Fruit fly (Drosophila melanogaster) whole organism, pupa: ENCODE data around the gene CG14309.

Experiments
- CG14655 ChIP-seq: fragments of 200-800 bp; sonication (Bioruptor generic); optimal IDR thresholded peaks from 3 replicates; lab custom pipeline; 2017; ENCODE audit warnings: mild to moderate bottlenecking, missing biosample characterization, missing genetic modification reagents, missing genetic modification characterization
- CG17806 ChIP-seq: fragments of 200-800 bp; sonication (Bioruptor generic); optimal IDR thresholded peaks from 2 replicates; lab custom pipeline; 2018; ENCODE audit warnings: missing biosample characterization, mild to moderate bottlenecking, missing genetic modification characterization, moderate library complexity
- CG32121 ChIP-seq: fragments of 200-800 bp; sonication (Bioruptor generic); IDR thresholded peaks from 2 replicates; pipeline ENCODE4 v1.3.6; 2022; ENCODE audit warnings: missing biosample characterization, missing genetic modification characterization
- CG8301 ChIP-seq: fragments of 200-800 bp; sonication (Bioruptor generic); optimal IDR thresholded peaks from 2 replicates; lab custom pipeline; 2018; ENCODE audit warnings: missing biosample characterization, mild to moderate bottlenecking, missing genetic modification characterization
- CG9948 ChIP-seq: fragments of 200-800 bp; sonication (Bioruptor generic); optimal IDR thresholded peaks from 2 replicates; lab custom pipeline; 2018; ENCODE audit warnings: missing biosample characterization, mild to moderate bottlenecking, missing genetic modification characterization, moderate library complexity
- Pif1B ChIP-seq: fragments of 200-800 bp; sonication (Bioruptor generic); optimal IDR thresholded peaks from 3 replicates; lab custom pipeline; 2016; ENCODE audit warnings: missing biosample characterization, missing genetic modification characterization
- Snoo ChIP-seq: fragments of 200-800 bp; sonication (Bioruptor generic); optimal IDR thresholded peaks from 3 replicates; lab custom pipeline; 2017; ENCODE audit warnings: missing biosample characterization, mild to moderate bottlenecking, missing genetic modification characterization, inconsistent platforms
- gl ChIP-seq: fragments of 200-800 bp; sonication (Bioruptor generic); optimal IDR thresholded peaks from 2 replicates; lab custom pipeline; 2018; ENCODE audit warnings: missing biosample characterization, mild to moderate bottlenecking, missing genetic modification characterization
- rn ChIP-seq: fragments of 200-800 bp; sonication (Bioruptor generic); IDR thresholded peaks from 2 replicates; pipeline ENCODE4 v1.3.6; 2022; ENCODE audit warnings: missing biosample characterization, missing genetic modification characterization

DNA sequence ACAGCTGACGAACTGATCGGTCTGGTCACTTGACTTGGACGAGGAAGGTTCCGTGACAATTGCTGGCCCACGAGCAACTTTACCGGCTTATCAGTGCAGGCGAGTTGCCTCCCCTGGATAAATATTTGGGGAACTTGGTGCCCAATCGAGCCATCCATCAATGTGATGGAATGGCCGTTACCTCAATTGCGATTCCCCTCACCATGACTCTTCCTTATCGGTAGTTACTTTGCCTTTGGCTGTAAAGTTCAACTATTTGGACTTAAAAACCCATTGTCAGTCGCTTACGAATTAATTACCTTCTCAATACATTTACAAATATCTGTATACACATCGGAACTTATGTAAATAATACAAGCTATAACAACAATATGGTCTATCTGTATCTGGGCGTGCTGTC is 4.9 kb upstream of the CG14309 start, which contains the start of gene Vha100-4:
- TF ChIP-seq CG17806 (no peak), CG32121 (GFP tag; lab: Robert Waterston, UW) (no peak), Snoo (no peak), rn (GFP tag; lab: Robert Waterston, UW) (no peak), CG14655 (GFP tag; lab: Kevin White, UChicago) (no peak), CG8301 (tag; lab: Kevin White, UChicago) (no peak), CG9948 (no peak), gl (no peak), Pif1B (no peak)
